Worm (Caenorhabditis elegans): ENCODE data around the gene ZC376.8.

Gene ZC376.8

DNA sequence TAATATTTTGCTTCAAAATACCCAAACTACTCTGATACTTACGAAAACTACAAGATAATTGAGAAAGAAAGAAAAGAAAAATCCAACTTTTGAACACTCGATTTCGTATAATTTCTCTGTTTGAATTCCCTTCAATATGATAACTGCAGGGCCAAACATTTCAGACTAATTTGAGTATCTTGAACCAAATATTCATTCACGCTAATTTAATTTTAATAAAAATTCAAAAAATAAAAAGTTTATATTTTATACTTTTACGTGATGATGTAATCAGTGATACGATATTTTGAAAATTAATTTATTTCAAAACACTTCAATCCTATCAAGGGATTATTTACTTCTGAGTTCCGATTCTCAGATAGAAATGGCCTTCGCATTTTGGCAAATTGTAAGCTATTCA is at the start of gene ZC376.8:
TSS of gene ZC376.8 (plus strand) at position 301 of the 400 bp plus-strand sequence.
- TF ChIP-seq rcor-1 (GFP tag; IDR thresholded peaks at IDR 0.05), result no peak
- no peak for TF ChIP-seq pbrm-1 (GFP tag; IDR thresholded peaks at IDR 0.05)
- no peak for TF ChIP-seq gei-17 (GFP tag; optimal IDR thresholded peaks at IDR 0.05)
- no peak for TF ChIP-seq sdz-38 (tag; optimal IDR thresholded peaks at IDR 0.05)
- no peak for TF ChIP-seq F37B4.10 (GFP tag; IDR thresholded peaks at IDR 0.05)
- TF ChIP-seq ceh-91 (GFP tag; IDR thresholded peaks at IDR 0.05), result no peak
- TF ChIP-seq cebp-1 (GFP tag; IDR thresholded peaks at IDR 0.05), result no peak
- no peak for TF ChIP-seq cebp-1 (tag; optimal IDR thresholded peaks at IDR 0.05)
- no peak for TF ChIP-seq lin-35 (GFP tag; optimal IDR thresholded peaks at IDR 0.05)
- TF ChIP-seq C06A6.2 (GFP tag; conservative IDR thresholded peaks at IDR 0.05), result no peak
- TF ChIP-seq lsy-27 (tag; optimal IDR thresholded peaks at IDR 0.05; ENCODE audit: borderline replicate concordance, insufficient read depth), result no peak
- TF ChIP-seq F10E7.11 (tag; optimal IDR thresholded peaks at IDR 0.05), result no peak
- TF ChIP-seq him-1 (tag; optimal IDR thresholded peaks at IDR 0.05), result no peak
- TF ChIP-seq dpff-1 (tag; optimal IDR thresholded peaks at IDR 0.05), result no peak
- no peak for TF ChIP-seq nhr-80 (tag; optimal IDR thresholded peaks at IDR 0.05)
- no peak for TF ChIP-seq F55B11.4 (tag; optimal IDR thresholded peaks at IDR 0.05; ENCODE audit: borderline replicate concordance, insufficient read depth)
- TF ChIP-seq Y53G8AR.9 (GFP tag; conservative IDR thresholded peaks at IDR 0.05), result no peak

DNA sequence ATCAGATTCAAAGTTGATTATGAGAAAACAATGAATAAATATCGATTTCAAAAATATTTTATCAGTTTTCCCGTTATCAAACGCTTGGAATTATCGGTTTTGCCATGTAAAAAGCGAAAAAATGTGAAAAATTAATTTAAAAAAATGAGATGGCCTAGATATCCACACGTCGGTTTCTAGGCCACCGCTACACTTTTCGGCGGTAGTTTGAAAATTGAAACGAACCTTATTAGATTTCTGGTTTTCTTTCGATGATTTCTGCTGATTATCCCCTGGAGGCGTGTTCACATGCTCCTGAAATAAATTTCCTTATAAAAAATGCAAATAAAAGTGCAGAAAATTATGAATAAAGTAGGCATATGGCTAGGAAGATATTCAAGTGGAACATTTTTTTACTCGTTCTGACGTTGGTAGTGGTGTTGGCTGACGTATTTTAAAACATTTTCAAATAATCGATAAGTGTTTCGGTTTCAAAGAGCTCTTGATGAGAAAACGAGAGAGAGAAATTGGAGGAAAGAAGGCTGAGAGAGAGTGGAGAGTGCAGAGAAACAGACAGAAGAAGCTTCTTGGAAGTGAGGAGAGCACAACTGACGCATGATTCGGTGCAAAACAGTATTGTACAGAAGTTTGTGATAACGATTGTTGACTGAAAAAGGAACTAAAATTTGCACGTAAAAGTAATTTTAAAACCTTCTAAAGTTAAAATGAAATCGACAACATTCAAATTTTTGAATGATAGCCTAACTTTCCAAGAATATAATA is 46.9 kb upstream of the ZC376.8 start:
- TF ChIP-seq tbx-9 (tag; optimal IDR thresholded peaks at IDR 0.05; ENCODE audit: borderline replicate concordance) (no peak), F57C9.4 (tag; optimal IDR thresholded peaks at IDR 0.05) (no peak), hmg-1.2 (GFP tag; IDR thresholded peaks at IDR 0.05) (0 out of 2 replicates have a peak, but pooled peaks have one; percentile 17), Y67H2A.10 (GFP tag; conservative IDR thresholded peaks at IDR 0.05) (no peak), nhr-80 (tag; optimal IDR thresholded peaks at IDR 0.05) (no peak), Y53G8AR.9 (GFP tag; conservative IDR thresholded peaks at IDR 0.05) (no peak), Y95B8A.8 (GFP tag; IDR thresholded peaks at IDR 0.05) (no peak), ekl-4 (GFP tag; IDR thresholded peaks at IDR 0.05) (no peak), attf-5 (GFP tag; optimal IDR thresholded peaks at IDR 0.05) (no peak), lin-54 (GFP tag; optimal IDR thresholded peaks at IDR 0.05) (peak; percentile 65), dpl-1 (GFP tag; optimal IDR thresholded peaks at IDR 0.05) (peak; percentile 4), T07F8.4 (tag; optimal IDR thresholded peaks at IDR 0.05) (no peak), ztf-22 (GFP tag; optimal IDR thresholded peaks at IDR 0.05) (no peak), ZK185.1 (tag; optimal IDR thresholded peaks at IDR 0.05; ENCODE audit: poor library complexity, severe bottlenecking) (no peak), lsl-1 (GFP tag; optimal IDR thresholded peaks at IDR 0.05) (peak; percentile 17), him-1 (tag; optimal IDR thresholded peaks at IDR 0.05) (no peak), madf-10 (tag; optimal IDR thresholded peaks at IDR 0.05) (no peak)

DNA sequence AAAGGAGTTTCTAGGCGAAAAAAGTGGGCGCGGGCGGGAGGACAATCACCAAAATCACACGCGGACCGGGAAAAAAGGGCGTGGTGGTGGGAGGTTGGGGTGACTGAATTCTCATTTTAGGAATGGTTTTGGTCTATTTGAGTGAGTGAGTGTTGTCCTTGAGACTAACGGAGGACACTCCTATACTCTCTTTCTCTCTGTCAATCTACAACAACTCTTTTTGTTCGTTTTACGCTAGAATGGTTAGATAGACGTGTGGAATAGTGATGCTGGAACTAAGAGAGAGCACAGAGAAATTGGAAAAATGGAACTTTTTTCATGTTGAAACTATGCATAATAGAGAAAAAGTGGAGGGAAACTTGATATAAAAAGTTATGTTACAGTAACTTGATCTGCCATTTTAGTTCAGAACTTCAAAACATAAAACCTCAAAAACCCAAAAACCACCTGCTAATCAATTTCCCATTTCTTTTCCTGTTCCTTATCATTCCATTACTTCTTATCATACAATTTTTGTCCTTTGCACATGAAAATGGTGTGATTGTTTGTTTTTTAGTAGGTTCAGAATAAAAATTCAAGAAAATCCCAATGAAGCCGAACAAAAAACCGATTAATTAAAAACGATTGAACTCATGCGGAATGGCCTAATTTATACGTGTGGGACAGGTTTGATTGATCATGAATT is 45.1 kb upstream of the ZC376.8 start:
- TF ChIP-seq nhr-80 (tag; optimal IDR thresholded peaks at IDR 0.05), result peak; percentile 39
- TF ChIP-seq sea-2 (GFP tag; IDR thresholded peaks at IDR 0.05), result no peak

DNA sequence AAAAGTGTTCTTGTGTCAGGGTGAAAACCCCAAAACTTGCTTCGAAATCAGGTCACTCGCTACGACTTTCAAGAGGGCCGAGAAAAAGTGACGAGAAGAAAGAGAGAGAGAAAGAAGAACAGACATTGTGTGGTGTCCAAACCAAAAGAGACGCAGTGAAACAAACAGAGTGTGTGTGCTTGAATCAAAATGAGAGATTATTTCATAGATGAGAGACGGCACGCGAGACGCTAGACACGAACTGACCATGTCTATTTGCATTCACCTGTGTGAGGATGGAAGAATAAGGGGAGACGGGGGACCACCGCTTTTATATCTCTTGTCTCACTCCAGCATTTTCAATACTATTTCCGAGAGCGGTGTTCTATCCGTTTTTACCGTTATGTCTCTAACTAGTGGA is 43.9 kb upstream of the ZC376.8 start:
- TF ChIP-seq snpc-4 (GFP tag; optimal IDR thresholded peaks at IDR 0.05) (no peak), snpc-4 (tag; optimal IDR thresholded peaks at IDR 0.05) (peak in 1 of 4 experiments; percentile 8), C06A6.2 (GFP tag; conservative IDR thresholded peaks at IDR 0.05) (no peak), egl-44 (GFP tag; IDR thresholded peaks at IDR 0.05) (no peak), unc-62 (GFP tag; optimal IDR thresholded peaks at IDR 0.05) (peak; percentile 24), F10E7.11 (tag; optimal IDR thresholded peaks at IDR 0.05) (no peak), Y67H2A.10 (GFP tag; conservative IDR thresholded peaks at IDR 0.05) (no peak), Y53F4B.3 (GFP tag; IDR thresholded peaks at IDR 0.05) (no peak), bed-1 (GFP tag; IDR thresholded peaks at IDR 0.05) (no peak), sea-2 (GFP tag; IDR thresholded peaks at IDR 0.05) (no peak), dpl-1 (GFP tag; optimal IDR thresholded peaks at IDR 0.05) (no peak), nhr-27 (tag; optimal IDR thresholded peaks at IDR 0.05) (no peak), Y95B8A.8 (GFP tag; IDR thresholded peaks at IDR 0.05) (no peak), F39B2.1 (GFP tag; IDR thresholded peaks at IDR 0.05) (no peak), F55B11.4 (tag; optimal IDR thresholded peaks at IDR 0.05; ENCODE audit: borderline replicate concordance, insufficient read depth) (no peak), sptf-2 (GFP tag; optimal IDR thresholded peaks at IDR 0.05) (no peak), hmg-1.2 (GFP tag; IDR thresholded peaks at IDR 0.05) (peak; percentile 89)

All from whole organism, young adult.